Fruit fly (Drosophila melanogaster) Kc167 (cell line): ENCODE measurements around the gene Pp2A-29B.

Experiments
- Myc ChIP-seq: fragments of >200 bp; optimal IDR thresholded peaks from 2 replicates; lab custom pipeline; 2017; ENCODE audit warnings: missing external identifiers
- Sin3A ChIP-seq: fragments of >200 bp; optimal IDR thresholded peaks from 2 replicates; lab custom pipeline; 2018; ENCODE audit warnings: missing external identifiers
- h ChIP-seq: fragments of >200 bp; optimal IDR thresholded peaks from 3 replicates; lab custom pipeline; 2018; ENCODE audit warnings: missing external identifiers
- insv ChIP-seq: fragments of >200 bp; optimal IDR thresholded peaks from 3 replicates; lab custom pipeline; 2018; ENCODE audit warnings: missing external identifiers
- psq ChIP-seq: fragments of >200 bp; optimal IDR thresholded peaks from 2 replicates; lab custom pipeline; 2017; ENCODE audit warnings: missing external identifiers
- ttk ChIP-seq: sonication (Bioruptor generic); optimal IDR thresholded peaks from 2 replicates; lab custom pipeline; 2017; ENCODE audit warnings: missing external identifiers

- no peak for TF ChIP-seq insv (lab: Kevin White, UChicago)
- TF ChIP-seq ttk (lab: Kevin White, UChicago) = no peak
- no peak for TF ChIP-seq psq
- no peak for TF ChIP-seq h (lab: Kevin White, UChicago)
- TF ChIP-seq Myc = no peak
- no peak for TF ChIP-seq Sin3A (lab: Kevin White, UChicago)
These were observed 27.3 kb downstream of the Pp2A-29B start, which contains the start of gene Acp29AB for dm6 chr2L:8393122-8393521.
